Fruit fly (Drosophila melanogaster) whole organism, prepupa: ENCODE results near the gene p38b.

ENCODE experiments used
- CG11762 ChIP-seq: fragments of 200-800 bp; sonication (Bioruptor generic); optimal IDR thresholded peaks from 3 replicates; lab custom pipeline; 2016; ENCODE audit warnings: missing biosample characterization, missing genetic modification characterization; ENCODE audit not compliant: insufficient read depth
- CG11902 ChIP-seq: fragments of 200-800 bp; sonication (Bioruptor generic); optimal IDR thresholded peaks from 3 replicates; lab custom pipeline; 2016; ENCODE audit warnings: missing biosample characterization, missing genetic modification characterization
- CG15336 ChIP-seq: fragments of 200-800 bp; sonication (Bioruptor generic); IDR thresholded peaks from 2 replicates; pipeline ENCODE4 v1.3.6; 2022; ENCODE audit warnings: missing biosample characterization, missing genetic modification characterization
- CG16779 ChIP-seq: fragments of 200-800 bp; sonication (Bioruptor generic); optimal IDR thresholded peaks from 3 replicates; lab custom pipeline; 2017; ENCODE audit warnings: missing biosample characterization, mild to moderate bottlenecking, missing genetic modification characterization
- CG3032 ChIP-seq: fragments of 200-800 bp; optimal IDR thresholded peaks from 2 replicates; lab custom pipeline; 2019; ENCODE audit warnings: missing biosample characterization, mild to moderate bottlenecking, missing genetic modification characterization, moderate library complexity
- CG31627 ChIP-seq: fragments of 200-800 bp; sonication (Bioruptor generic); optimal IDR thresholded peaks from 3 replicates; lab custom pipeline; 2016; ENCODE audit warnings: missing biosample characterization, missing genetic modification characterization
- CG34406 ChIP-seq: fragments of 200-800 bp; sonication (Bioruptor generic); optimal IDR thresholded peaks from 3 replicates; lab custom pipeline; 2016; ENCODE audit warnings: missing biosample characterization, missing genetic modification characterization
- CG3919 ChIP-seq: fragments of 200-800 bp; sonication (Bioruptor generic); optimal IDR thresholded peaks from 3 replicates; lab custom pipeline; 2016; ENCODE audit warnings: missing biosample characterization, missing genetic modification characterization
- CG6163 ChIP-seq: fragments of 200-800 bp; sonication (Bioruptor generic); IDR thresholded peaks from 3 replicates; pipeline ENCODE4 v1.3.6; 2022; ENCODE audit warnings: missing biosample characterization, missing genetic modification characterization
- CG6276 ChIP-seq: fragments of 200-800 bp; sonication (Bioruptor generic); optimal IDR thresholded peaks from 2 replicates; lab custom pipeline; 2017; ENCODE audit warnings: missing biosample characterization, mild to moderate bottlenecking, missing genetic modification characterization
- Eip93F ChIP-seq: fragments of 200-800 bp; sonication (Bioruptor generic); optimal IDR thresholded peaks from 2 replicates; lab custom pipeline; 2016; ENCODE audit warnings: missing biosample characterization, mild to moderate bottlenecking, missing genetic modification characterization
- Ets96B ChIP-seq: fragments of 200-800 bp; optimal IDR thresholded peaks from 2 replicates; lab custom pipeline; 2019; ENCODE audit warnings: missing biosample characterization, mild to moderate bottlenecking, missing genetic modification characterization, moderate library complexity
- Gug ChIP-seq: fragments of 200-800 bp; sonication (Bioruptor generic); IDR thresholded peaks from 2 replicates; pipeline ENCODE4 v1.3.6; 2022; ENCODE audit warnings: missing biosample characterization, missing genetic modification characterization
- Hr38 ChIP-seq: sonication (Bioruptor generic); optimal IDR thresholded peaks from 2 replicates; lab custom pipeline; 2016; ENCODE audit warnings: missing biosample characterization, missing genetic modification characterization
- Hr39 ChIP-seq: fragments of 200-800 bp; sonication (Bioruptor generic); optimal IDR thresholded peaks from 2 replicates; lab custom pipeline; 2016; ENCODE audit warnings: missing biosample characterization, missing genetic modification characterization
- Hr4 ChIP-seq: fragments of 200-800 bp; sonication (Bioruptor generic); optimal IDR thresholded peaks from 3 replicates; lab custom pipeline; 2016; ENCODE audit warnings: missing biosample characterization, missing genetic modification characterization
- Lpt ChIP-seq: fragments of 200-800 bp; sonication (Bioruptor generic); optimal IDR thresholded peaks from 3 replicates; lab custom pipeline; 2016; ENCODE audit warnings: missing biosample characterization, missing genetic modification characterization
- Met ChIP-seq: fragments of 200-800 bp; sonication (Bioruptor generic); optimal IDR thresholded peaks from 3 replicates; lab custom pipeline; 2016; ENCODE audit warnings: missing biosample characterization, missing genetic modification characterization
- Smox ChIP-seq: fragments of 200-800 bp; sonication (Bioruptor generic); optimal IDR thresholded peaks from 3 replicates; lab custom pipeline; 2016; ENCODE audit warnings: missing biosample characterization, missing genetic modification characterization
- Sox102F ChIP-seq: fragments of 200-800 bp; sonication (Bioruptor generic); optimal IDR thresholded peaks from 2 replicates; lab custom pipeline; 2016; ENCODE audit warnings: missing biosample characterization, mild to moderate bottlenecking, missing genetic modification characterization
- achi ChIP-seq: fragments of 200-800 bp; sonication (Bioruptor generic); optimal IDR thresholded peaks from 3 replicates; lab custom pipeline; 2016; ENCODE audit warnings: missing biosample characterization, missing genetic modification characterization
- acj6 ChIP-seq: fragments of 200-800 bp; sonication (Bioruptor generic); optimal IDR thresholded peaks from 3 replicates; lab custom pipeline; 2016; ENCODE audit warnings: missing biosample characterization, missing genetic modification characterization
- cyc ChIP-seq: fragments of 200-800 bp; sonication (Bioruptor generic); optimal IDR thresholded peaks from 3 replicates; lab custom pipeline; 2016; ENCODE audit warnings: missing biosample characterization, missing genetic modification characterization
- dac ChIP-seq: fragments of 200-800 bp; sonication (Bioruptor generic); optimal IDR thresholded peaks from 2 replicates; lab custom pipeline; 2017; ENCODE audit warnings: missing biosample characterization, mild to moderate bottlenecking, missing genetic modification characterization
- dsx ChIP-seq: fragments of 200-800 bp; optimal IDR thresholded peaks from 3 replicates; lab custom pipeline; 2019; ENCODE audit warnings: missing biosample characterization, mild to moderate bottlenecking, missing genetic modification characterization, moderate library complexity; ENCODE audit not compliant: poor library complexity, severe bottlenecking
- eg ChIP-seq: fragments of 200-800 bp; sonication (Bioruptor generic); IDR thresholded peaks from 3 replicates; pipeline ENCODE4 v1.3.6; 2022; ENCODE audit warnings: missing biosample characterization, missing genetic modification characterization
- esn ChIP-seq: fragments of 200-800 bp; sonication (Bioruptor generic); optimal IDR thresholded peaks from 2 replicates; lab custom pipeline; 2016; ENCODE audit warnings: missing biosample characterization, mild to moderate bottlenecking, missing genetic modification characterization, moderate library complexity
- fd59A ChIP-seq: fragments of 200-800 bp; sonication (Bioruptor generic); optimal IDR thresholded peaks from 2 replicates; lab custom pipeline; 2017; ENCODE audit warnings: missing biosample characterization, mild to moderate bottlenecking, missing genetic modification characterization, missing genetic modification reagents
- fkh ChIP-seq: fragments of 200-800 bp; sonication (Bioruptor generic); optimal IDR thresholded peaks from 3 replicates; lab custom pipeline; 2017; ENCODE audit warnings: missing biosample characterization, mild to moderate bottlenecking, missing genetic modification characterization, moderate library complexity
- lz ChIP-seq: fragments of 200-800 bp; sonication (Bioruptor generic); optimal IDR thresholded peaks from 3 replicates; lab custom pipeline; 2016; ENCODE audit warnings: missing biosample characterization, missing genetic modification characterization
- net ChIP-seq: fragments of 200-800 bp; sonication (Bioruptor generic); optimal IDR thresholded peaks from 3 replicates; lab custom pipeline; 2016; ENCODE audit warnings: missing biosample characterization, missing genetic modification characterization
- ss ChIP-seq, 2 experiments: fragments of 200-800 bp; sonication (Bioruptor generic); optimal IDR thresholded peaks; 2 replicates in 1 of 2; 3 replicates in 1 of 2; lab custom pipeline; 2017 to 2018; ENCODE audit warnings: mild to moderate bottlenecking in 2 of 2, missing biosample characterization in 2 of 2, missing genetic modification characterization in 2 of 2, moderate library complexity in 1 of 2
- topi ChIP-seq: fragments of 200-800 bp; sonication (Bioruptor generic); optimal IDR thresholded peaks from 3 replicates; lab custom pipeline; 2016; ENCODE audit warnings: missing biosample characterization, missing genetic modification characterization
- vri ChIP-seq: fragments of 200-800 bp; sonication (Bioruptor generic); optimal IDR thresholded peaks from 3 replicates; lab custom pipeline; 2016; ENCODE audit warnings: missing biosample characterization, mild to moderate bottlenecking, missing genetic modification characterization

The p38b gene

DNA sequence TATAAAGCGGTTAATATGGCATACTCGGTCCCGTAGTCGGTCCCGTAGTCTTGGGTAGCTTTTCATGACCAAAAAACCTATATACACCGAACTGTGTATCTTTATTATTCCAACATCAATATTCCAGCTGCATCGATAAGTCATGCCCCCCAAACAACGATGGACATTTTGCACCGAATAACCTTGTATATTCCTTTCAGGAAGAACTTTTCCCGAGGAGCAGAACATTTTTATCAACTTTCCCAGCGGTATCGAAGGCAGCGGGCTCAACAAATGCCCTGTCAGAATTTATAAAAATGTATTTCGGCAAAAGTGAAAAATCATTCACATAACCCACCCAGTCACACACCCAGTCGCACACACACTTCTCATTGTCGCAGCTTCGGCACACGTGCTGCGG is 33.8 kb upstream of the p38b start, which contains the start of gene TM9SF4:
Gene TM9SF4, plus strand, starts transcription at position 301 of the 400 bp plus-strand sequence.
- TF ChIP-seq net (GFP tag; lab: Kevin White, UChicago) (no peak), CG11762 (GFP tag; lab: Kevin White, UChicago) (no peak), achi (no peak), CG34406 (GFP tag; lab: Kevin White, UChicago) (no peak), esn (no peak), CG11902 (no peak), CG15336 (GFP tag; lab: Robert Waterston, UW) (no peak), cyc (no peak), topi (GFP tag; lab: Kevin White, UChicago) (no peak), Hr4 (GFP tag; lab: Kevin White, UChicago) (no peak), Lpt (GFP tag; lab: Kevin White, UChicago) (no peak), CG3032 (tag; lab: Kevin White, UChicago) (no peak), Eip93F (GFP tag; lab: Kevin White, UChicago) (no peak)

DNA sequence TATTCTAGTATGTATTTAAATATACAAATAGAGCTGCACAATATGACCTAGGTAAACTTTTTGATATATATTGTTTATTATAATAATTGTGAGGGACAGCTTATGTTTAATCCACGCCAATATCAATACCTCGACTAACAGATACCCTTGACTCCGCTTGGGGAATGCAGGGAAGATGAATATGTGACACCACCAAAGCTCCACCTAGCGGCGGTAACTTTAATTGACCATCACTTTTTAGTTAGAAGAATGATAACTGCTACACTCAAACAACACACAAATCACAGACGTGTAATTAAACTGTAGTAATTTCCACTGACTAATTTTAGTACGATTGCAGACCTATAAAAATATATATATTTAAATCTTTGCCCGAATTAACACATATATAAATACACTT is 17.3 kb upstream of the p38b start:
- TF ChIP-seq Hr38 (GFP tag; lab: Kevin White, UChicago) (no peak), fd59A (GFP tag; lab: Kevin White, UChicago) (no peak), dac (no peak), Met (GFP tag; lab: Kevin White, UChicago) (no peak), CG6163 (no peak), acj6 (GFP tag; lab: Kevin White, UChicago) (no peak), Hr39 (no peak), Eip93F (GFP tag; lab: Kevin White, UChicago) (no peak), Gug (GFP tag; lab: Robert Waterston, UW) (no peak), Smox (GFP tag; lab: Kevin White, UChicago) (no peak), CG16779 (tag; lab: Kevin White, UChicago) (no peak), achi (no peak), CG31627 (GFP tag; lab: Kevin White, UChicago) (no peak), Ets96B (tag; lab: Kevin White, UChicago) (no peak)

DNA sequence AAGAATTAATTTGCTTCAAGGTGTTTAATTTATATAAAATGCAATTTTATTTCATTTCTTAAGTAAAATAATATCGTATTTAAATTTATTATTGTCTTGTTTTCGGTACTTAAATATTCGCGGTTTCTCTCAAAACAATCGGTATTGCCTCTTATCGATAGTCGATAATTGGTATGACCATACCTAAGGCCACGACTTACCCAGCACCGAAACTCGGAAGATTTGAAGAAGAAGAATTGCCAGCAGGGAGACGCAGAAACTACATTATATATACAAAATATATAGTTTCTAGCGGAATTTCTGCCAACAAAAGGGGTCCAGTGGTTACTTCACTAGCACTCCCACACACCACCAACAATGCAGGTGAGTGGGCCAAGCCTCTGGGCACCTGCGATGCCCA is 9.6 kb upstream of the p38b start:
- TF ChIP-seq CG6276 (peak; percentile 88), Met (GFP tag; lab: Kevin White, UChicago) (no peak), eg (no peak), dsx (GFP tag; lab: Kevin White, UChicago) (no peak), Hr39 (no peak), Gug (GFP tag; lab: Robert Waterston, UW) (no peak), Sox102F (no peak), Hr38 (GFP tag; lab: Kevin White, UChicago) (no peak)
- TF ChIP-seq, all 60 proteins: peak for 1

DNA sequence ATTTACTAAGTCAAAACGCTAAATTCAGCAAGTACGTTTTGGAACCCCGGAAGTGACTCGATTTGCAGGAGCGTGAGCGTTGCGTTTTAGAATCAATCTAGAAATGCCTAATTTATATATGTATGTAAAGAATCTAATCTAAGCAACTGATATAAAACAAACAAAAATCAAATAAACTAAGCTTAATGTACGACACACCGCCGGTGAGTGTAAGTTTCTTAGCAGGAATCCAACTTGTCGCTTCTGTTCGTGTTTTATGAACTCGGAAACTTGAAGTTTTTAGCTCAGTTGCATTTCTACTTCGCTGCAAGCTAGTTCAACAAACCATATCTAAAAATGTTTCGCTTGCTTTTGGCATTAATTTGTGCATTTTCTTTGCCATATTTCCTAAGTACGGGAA is 6.8 kb upstream of the p38b start, which contains the start of gene CG43376:
Gene CG43376, plus strand, starts transcription at position 301 of the 400 bp plus-strand sequence.
- TF ChIP-seq CG34406 (GFP tag; lab: Kevin White, UChicago) (no peak), lz (no peak), vri (no peak), ss (GFP tag; optimal IDR thresholded peaks at IDR 0.05; lab: Kevin White, UChicago) (no peak), CG6276 (no peak), Gug (GFP tag; lab: Robert Waterston, UW) (no peak), net (GFP tag; lab: Kevin White, UChicago) (no peak), fkh (GFP tag; lab: Kevin White, UChicago) (no peak), achi (no peak), CG3919 (no peak)
- TF ChIP-seq, all 60 proteins: peak for 0
